Worm (Caenorhabditis elegans) whole organism, L4/young adult: Measurements from ENCODE around the gene str-144.

ENCODE experiments used
- W03F9.2 ChIP-seq: fragments of 150-350 bp; optimal IDR thresholded peaks from 2 replicates; lab custom pipeline; 2014; ENCODE audit warnings: missing biosample characterization, missing genetic modification characterization
- dao-5 ChIP-seq: sonication (generic microtip); optimal IDR thresholded peaks from 2 replicates; lab custom pipeline; 2016; ENCODE audit warnings: missing genotype, missing genetic modification characterization, moderate library complexity, missing compliant biosample characterization
- him-1 ChIP-seq: sonication (generic microtip); optimal IDR thresholded peaks from 2 replicates; lab custom pipeline; 2016; ENCODE audit warnings: missing genotype, missing genetic modification reagents, missing genetic modification characterization, missing compliant biosample characterization

- TF ChIP-seq him-1 (tag; lab: Kevin White, UChicago) (no peak), dao-5 (tag; lab: Kevin White, UChicago) (no peak), W03F9.2 (tag; lab: Kevin White, UChicago) (no peak)
Observed at ce11 chrV:8039606-8040005, 32.3 kb downstream of the str-144 start.
